Fruit fly (Drosophila melanogaster) whole organism, embryonic: ENCODE data around the gene crc.

Source experiments
- Bteb2 ChIP-seq: fragments of 200-800 bp; sonication (Bioruptor generic); optimal IDR thresholded peaks from 2 replicates; lab custom pipeline; 2016; ENCODE audit warnings: missing biosample characterization, missing genetic modification characterization
- CG1024 ChIP-seq: fragments of 200-800 bp; sonication (Bioruptor generic); IDR thresholded peaks from 2 replicates; pipeline ENCODE4 v1.3.6; 2022; ENCODE audit warnings: missing biosample characterization, missing genetic modification characterization
- CG10321 ChIP-seq: fragments of 200-800 bp; sonication (Bioruptor generic); IDR thresholded peaks from 2 replicates; pipeline ENCODE4 v1.3.6; 2022; ENCODE audit warnings: missing biosample characterization, missing genetic modification characterization
- CG11504 ChIP-seq: fragments of 200-800 bp; sonication (Bioruptor generic); optimal IDR thresholded peaks from 3 replicates; lab custom pipeline; 2019; ENCODE audit warnings: missing biosample characterization, mild to moderate bottlenecking, missing genetic modification characterization, moderate library complexity
- CG12236 ChIP-seq: fragments of 200-800 bp; sonication (Bioruptor generic); optimal IDR thresholded peaks from 2 replicates; lab custom pipeline; 2016; ENCODE audit warnings: missing biosample characterization, missing genetic modification characterization
- CG12659 ChIP-seq: fragments of 200-800 bp; sonication (Bioruptor generic); optimal IDR thresholded peaks from 3 replicates; lab custom pipeline; 2017; ENCODE audit warnings: mild to moderate bottlenecking, missing biosample characterization, missing genetic modification reagents, missing genetic modification characterization
- CG12769 ChIP-seq: fragments of 200-800 bp; sonication (Bioruptor generic); optimal IDR thresholded peaks from 2 replicates; lab custom pipeline; 2019; ENCODE audit warnings: missing biosample characterization, mild to moderate bottlenecking, missing genetic modification characterization, moderate library complexity
- CG13424 ChIP-seq: fragments of 200-800 bp; sonication (Bioruptor generic); optimal IDR thresholded peaks from 2 replicates; lab custom pipeline; 2019; ENCODE audit warnings: missing biosample characterization, mild to moderate bottlenecking, missing genetic modification characterization, moderate library complexity
- CG14667 ChIP-seq: fragments of 200-800 bp; sonication (Bioruptor generic); IDR thresholded peaks from 2 replicates; pipeline ENCODE4 v1.3.6; 2022; ENCODE audit warnings: missing biosample characterization, missing genetic modification characterization
- CG1529 ChIP-seq: fragments of 200-800 bp; sonication (Bioruptor generic); optimal IDR thresholded peaks from 3 replicates; lab custom pipeline; 2018; ENCODE audit warnings: missing biosample characterization, missing genetic modification characterization
- CG16815 ChIP-seq: fragments of 200-800 bp; sonication (Bioruptor generic); optimal IDR thresholded peaks from 3 replicates; lab custom pipeline; 2017; ENCODE audit warnings: missing biosample characterization, mild to moderate bottlenecking, missing genetic modification characterization
- CG18262 ChIP-seq: fragments of 200-800 bp; optimal IDR thresholded peaks from 3 replicates; lab custom pipeline; 2019; ENCODE audit warnings: missing biosample characterization, mild to moderate bottlenecking, missing genetic modification characterization, moderate library complexity
- CG18599 ChIP-seq: fragments of 200-800 bp; sonication (Bioruptor generic); optimal IDR thresholded peaks from 3 replicates; lab custom pipeline; 2017; ENCODE audit warnings: missing biosample characterization, missing genetic modification characterization, mild to moderate bottlenecking, moderate library complexity, missing genetic modification reagents
- CG2875 ChIP-seq: fragments of 200-800 bp; sonication (Bioruptor generic); optimal IDR thresholded peaks from 2 replicates; lab custom pipeline; 2017; ENCODE audit warnings: missing biosample characterization, mild to moderate bottlenecking, missing genetic modification characterization, missing genetic modification reagents
- CG31441 ChIP-seq: fragments of 200-800 bp; sonication (Bioruptor generic); IDR thresholded peaks from 2 replicates; pipeline ENCODE4 v1.3.6; 2022; ENCODE audit warnings: missing biosample characterization, missing genetic modification characterization
- CG3847 ChIP-seq: fragments of 200-800 bp; sonication (Bioruptor generic); IDR thresholded peaks from 2 replicates; pipeline ENCODE4 v1.3.6; 2022; ENCODE audit warnings: missing biosample characterization, missing genetic modification characterization
- CG4328 ChIP-seq: fragments of 200-800 bp; sonication (Bioruptor generic); optimal IDR thresholded peaks from 3 replicates; lab custom pipeline; 2017; ENCODE audit warnings: missing biosample characterization, missing genetic modification reagents, missing genetic modification characterization
- CG4854 ChIP-seq: fragments of 200-800 bp; sonication (Bioruptor generic); optimal IDR thresholded peaks from 2 replicates; lab custom pipeline; 2016; ENCODE audit warnings: missing biosample characterization, missing genetic modification characterization, inconsistent platforms
- CG5245 ChIP-seq: fragments of 200-800 bp; sonication (Bioruptor generic); optimal IDR thresholded peaks from 3 replicates; lab custom pipeline; 2016; ENCODE audit warnings: missing biosample characterization, missing genetic modification characterization
- CG6654 ChIP-seq: fragments of 200-800 bp; sonication (Bioruptor generic); optimal IDR thresholded peaks from 2 replicates; lab custom pipeline; 2017; ENCODE audit warnings: missing biosample characterization, mild to moderate bottlenecking, missing genetic modification characterization
- CG6854 ChIP-seq: fragments of 200-800 bp; sonication (Bioruptor generic); optimal IDR thresholded peaks from 3 replicates; lab custom pipeline; 2017; ENCODE audit warnings: missing biosample characterization, mild to moderate bottlenecking, missing genetic modification characterization
- CG7357 ChIP-seq: fragments of 200-800 bp; sonication (Bioruptor generic); IDR thresholded peaks from 3 replicates; pipeline ENCODE4 v1.3.6; 2022; ENCODE audit warnings: missing biosample characterization, missing genetic modification characterization
- CG8290 ChIP-seq, 3 experiments: fragments of 200-800 bp; sonication (Bioruptor generic); optimal IDR thresholded peaks; 2 replicates each; lab custom pipeline; 2016 to 2019; ENCODE audit warnings: missing biosample characterization in 3 of 3, missing genetic modification characterization in 3 of 3, mild to moderate bottlenecking in 2 of 3, moderate library complexity in 1 of 3
- CG8478 ChIP-seq: fragments of >200 bp; optimal IDR thresholded peaks from 2 replicates; lab custom pipeline; 2018
- CG9797 ChIP-seq: fragments of 200-800 bp; sonication (Bioruptor generic); optimal IDR thresholded peaks from 3 replicates; lab custom pipeline; 2018; ENCODE audit warnings: missing biosample characterization, mild to moderate bottlenecking, missing genetic modification characterization
- CG9932 ChIP-seq: fragments of 200-800 bp; sonication (Bioruptor generic); IDR thresholded peaks from 2 replicates; pipeline ENCODE4 v1.3.6; 2022; ENCODE audit warnings: missing biosample characterization, missing genetic modification characterization
- CTCF ChIP-seq: fragments of 200-800 bp; sonication (Bioruptor generic); optimal IDR thresholded peaks from 2 replicates; lab custom pipeline; 2017; ENCODE audit warnings: missing biosample characterization, mild to moderate bottlenecking, missing genetic modification characterization, moderate library complexity
- Dbx ChIP-seq: fragments of 200-800 bp; sonication (Bioruptor generic); IDR thresholded peaks from 3 replicates; pipeline ENCODE4 v1.3.6; 2022; ENCODE audit warnings: missing biosample characterization, missing genetic modification characterization
- Fer1 ChIP-seq: fragments of 200-800 bp; sonication (Bioruptor generic); optimal IDR thresholded peaks from 2 replicates; lab custom pipeline; 2017; ENCODE audit warnings: missing biosample characterization, mild to moderate bottlenecking, missing genetic modification characterization
- HLH4C ChIP-seq: fragments of 200-800 bp; sonication (Bioruptor generic); IDR thresholded peaks from 3 replicates; pipeline ENCODE4 v1.3.6; 2022; ENCODE audit warnings: missing biosample characterization, missing genetic modification characterization; ENCODE audit not compliant: partially characterized antibody
- MESR4 ChIP-seq: fragments of 200-800 bp; sonication (Bioruptor generic); optimal IDR thresholded peaks from 2 replicates; lab custom pipeline; 2018; ENCODE audit warnings: missing biosample characterization, mild to moderate bottlenecking, missing genetic modification characterization, moderate library complexity
- Oli ChIP-seq: fragments of 200-800 bp; sonication (Bioruptor generic); optimal IDR thresholded peaks from 2 replicates; lab custom pipeline; 2018; ENCODE audit warnings: missing biosample characterization, mild to moderate bottlenecking, missing genetic modification characterization, moderate library complexity
- Sox102F ChIP-seq: fragments of 200-800 bp; sonication (Bioruptor generic); optimal IDR thresholded peaks from 2 replicates; lab custom pipeline; 2018; ENCODE audit warnings: missing biosample characterization, mild to moderate bottlenecking, missing genetic modification characterization, moderate library complexity
- Tbp ChIP-seq: fragments of >200 bp; optimal IDR thresholded peaks from 2 replicates; lab custom pipeline; 2018; ENCODE audit warnings: missing biosample characterization, missing genetic modification characterization
- Xbp1 ChIP-seq: fragments of 200-800 bp; sonication (Bioruptor generic); optimal IDR thresholded peaks from 3 replicates; lab custom pipeline; 2016; ENCODE audit warnings: missing biosample characterization, mild to moderate bottlenecking, missing genetic modification characterization
- bowl ChIP-seq: fragments of 200-800 bp; sonication (Bioruptor generic); IDR thresholded peaks from 2 replicates; pipeline ENCODE4 v1.3.6; 2022; ENCODE audit warnings: missing biosample characterization, missing genetic modification characterization
- cas ChIP-seq: fragments of 200-800 bp; sonication (Bioruptor generic); IDR thresholded peaks from 2 replicates; pipeline ENCODE4 v1.3.6; 2022; ENCODE audit warnings: missing biosample characterization, missing genetic modification characterization
- chn ChIP-seq: fragments of 200-800 bp; sonication (Bioruptor generic); optimal IDR thresholded peaks from 2 replicates; lab custom pipeline; 2016; ENCODE audit warnings: missing biosample characterization, missing genetic modification characterization
- dmrt11E ChIP-seq: fragments of 200-800 bp; sonication (Bioruptor generic); optimal IDR thresholded peaks from 3 replicates; lab custom pipeline; 2018; ENCODE audit warnings: missing biosample characterization, mild to moderate bottlenecking, missing genetic modification characterization, moderate library complexity
- fd3F ChIP-seq: fragments of 200-800 bp; sonication (Bioruptor generic); optimal IDR thresholded peaks from 2 replicates; lab custom pipeline; 2018; ENCODE audit warnings: missing biosample characterization, mild to moderate bottlenecking, missing genetic modification characterization, moderate library complexity
- fd96Cb ChIP-seq: fragments of 200-800 bp; sonication (Bioruptor generic); optimal IDR thresholded peaks from 2 replicates; lab custom pipeline; 2018; ENCODE audit warnings: missing biosample characterization, mild to moderate bottlenecking, missing genetic modification characterization, moderate library complexity
- gcm ChIP-seq: fragments of 200-800 bp; sonication (Bioruptor generic); optimal IDR thresholded peaks from 2 replicates; lab custom pipeline; 2019; ENCODE audit warnings: missing biosample characterization, mild to moderate bottlenecking, missing genetic modification characterization, moderate library complexity
- h ChIP-seq: fragments of >200 bp; optimal IDR thresholded peaks from 2 replicates; lab custom pipeline; 2017
- klu ChIP-seq: fragments of 200-800 bp; sonication (Bioruptor generic); IDR thresholded peaks from 2 replicates; pipeline ENCODE4 v1.3.6; 2022; ENCODE audit warnings: missing biosample characterization, missing genetic modification characterization
- mam ChIP-seq: fragments of 200-800 bp; sonication (Bioruptor generic); optimal IDR thresholded peaks from 3 replicates; lab custom pipeline; 2016; ENCODE audit warnings: missing biosample characterization, missing genetic modification characterization
- mirr ChIP-seq: fragments of 200-800 bp; sonication (Bioruptor generic); optimal IDR thresholded peaks from 3 replicates; lab custom pipeline; 2018; ENCODE audit warnings: missing biosample characterization, mild to moderate bottlenecking, missing genetic modification characterization
- otp ChIP-seq: fragments of 200-800 bp; sonication (Bioruptor generic); IDR thresholded peaks from 3 replicates; pipeline ENCODE4, ENCODE4 v1.3.6; 2022; ENCODE audit warnings: missing biosample characterization, missing genetic modification characterization
- run ChIP-seq: fragments of 200-800 bp; sonication (Bioruptor generic); optimal IDR thresholded peaks from 3 replicates; lab custom pipeline; 2018; ENCODE audit warnings: missing biosample characterization, mild to moderate bottlenecking, missing genetic modification characterization
- sr ChIP-seq: fragments of 200-800 bp; sonication (Bioruptor generic); IDR thresholded peaks from 3 replicates; pipeline ENCODE4 v1.3.6; 2022; ENCODE audit warnings: missing biosample characterization, missing genetic modification characterization
- sug ChIP-seq: fragments of 200-800 bp; optimal IDR thresholded peaks from 2 replicates; lab custom pipeline; 2019; ENCODE audit warnings: missing biosample characterization, mild to moderate bottlenecking, missing genetic modification characterization, moderate library complexity
- tgo ChIP-seq: fragments of 200-800 bp; sonication (Bioruptor generic); IDR thresholded peaks from 3 replicates; pipeline ENCODE4 v1.3.6; 2022; ENCODE audit warnings: missing biosample characterization, missing genetic modification characterization
- ttk ChIP-seq: fragments of 200-800 bp; sonication (Bioruptor generic); IDR thresholded peaks from 2 replicates; pipeline ENCODE4 v2.1.2; 2022; ENCODE audit warnings: missing biosample characterization, missing genetic modification characterization
- zen ChIP-seq: fragments of 200-800 bp; sonication (Bioruptor generic); optimal IDR thresholded peaks from 3 replicates; lab custom pipeline; 2018; ENCODE audit warnings: missing biosample characterization, mild to moderate bottlenecking, missing genetic modification characterization, moderate library complexity

crc gene

DNA sequence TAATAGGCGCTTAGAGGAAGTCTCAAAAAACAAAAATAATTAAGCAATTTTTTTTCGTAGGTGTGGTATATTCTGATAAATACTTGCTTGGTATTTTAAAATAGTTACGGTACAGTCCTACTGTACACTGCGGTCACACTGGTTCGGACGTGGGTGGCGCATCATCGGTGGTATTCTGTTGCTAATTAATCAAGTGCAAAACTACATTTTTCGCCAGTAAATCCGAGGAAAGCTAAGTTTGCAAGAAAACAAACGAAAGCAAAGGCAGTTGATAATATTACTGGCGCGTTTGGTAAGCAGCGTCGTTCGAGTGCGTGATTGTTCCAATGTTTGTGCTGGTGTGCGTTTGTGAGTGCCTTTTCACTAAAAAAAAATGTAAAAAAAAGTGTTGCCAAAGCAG, 47.8 kb upstream of the crc start, which contains the start of gene CG8671 (continued):
- no peak for TF ChIP-seq CG5245 (GFP tag; lab: Kevin White, UChicago)
- TF ChIP-seq CG18599 (GFP tag; lab: Kevin White, UChicago): no peak
- no peak for TF ChIP-seq fd96Cb (tag; lab: Kevin White, UChicago)
- no peak for TF ChIP-seq CG11504 (tag; lab: Kevin White, UChicago)
- TF ChIP-seq CG12769 (tag; lab: Kevin White, UChicago): no peak
- no peak for TF ChIP-seq CG10321 (GFP tag; lab: Robert Waterston, UW)
- peak; percentile 85 for TF ChIP-seq MESR4
- no peak for TF ChIP-seq CG12236 (GFP tag; lab: Kevin White, UChicago)
- no peak for TF ChIP-seq dmrt11E (tag; lab: Kevin White, UChicago)
- no peak for TF ChIP-seq mirr
- TF ChIP-seq klu: peak; percentile 69; the same call in 1 of the 2 replicates
- no peak for TF ChIP-seq CG14667 (GFP tag; lab: Robert Waterston, UW)
- TF ChIP-seq CG31441: no peak
- no peak for TF ChIP-seq chn
- no peak for TF ChIP-seq tgo
- TF ChIP-seq gcm (GFP tag; lab: Kevin White, UChicago): peak; percentile 19
- TF ChIP-seq bowl (GFP tag; lab: Robert Waterston, UW): no peak
- TF ChIP-seq cas (GFP tag; lab: Robert Waterston, UW): no peak
- no peak for TF ChIP-seq Sox102F (GFP tag; lab: Kevin White, UChicago)
- TF ChIP-seq CG18262 (tag; lab: Kevin White, UChicago): no peak
- TF ChIP-seq Xbp1 (GFP tag; lab: Kevin White, UChicago): no peak
- TF ChIP-seq CG3847 (GFP tag; lab: Robert Waterston, UW): no peak; the same call in 1 of the 2 replicates
- TF ChIP-seq Oli (tag; lab: Kevin White, UChicago): no peak
- peak; percentile 1 for TF ChIP-seq Fer1 (GFP tag; lab: Kevin White, UChicago)
- no peak for TF ChIP-seq HLH4C (GFP tag; lab: Robert Waterston, UW)
- no peak for TF ChIP-seq run (tag; lab: Kevin White, UChicago)
- peak; percentile 29 for TF ChIP-seq sug (tag; lab: Kevin White, UChicago)
- no peak for TF ChIP-seq CG8478 (lab: Kevin White, UChicago)
- TF ChIP-seq ttk (GFP tag; lab: Robert Waterston, UW): no peak
- no peak for TF ChIP-seq CG9932 (GFP tag; lab: Robert Waterston, UW)
- TF ChIP-seq CG9797: peak; percentile 82
- TF ChIP-seq sr: no peak
- peak; percentile 36 for TF ChIP-seq CG8290 (GFP tag; optimal IDR thresholded peaks at IDR 0.05; lab: Kevin White, UChicago)
- no peak for TF ChIP-seq CG8290 (tag; optimal IDR thresholded peaks at IDR 0.05; lab: Kevin White, UChicago)
- TF ChIP-seq CG1529 (GFP tag; lab: Kevin White, UChicago): no peak
- no peak for TF ChIP-seq CG16815 (GFP tag; lab: Kevin White, UChicago)
- peak; percentile 66 for TF ChIP-seq CG12659 (GFP tag; lab: Kevin White, UChicago)
- no peak for TF ChIP-seq fd3F (GFP tag; lab: Kevin White, UChicago)
- TF ChIP-seq CTCF (GFP tag; lab: Kevin White, UChicago): peak; percentile 0
- TF ChIP-seq CG4328: no peak
- no peak for TF ChIP-seq Bteb2 (GFP tag; lab: Kevin White, UChicago)
- no peak for TF ChIP-seq CG4854
- no peak for TF ChIP-seq CG13424 (tag; lab: Kevin White, UChicago)
- no peak for TF ChIP-seq h (lab: Kevin White, UChicago)
- no peak for TF ChIP-seq CG7357 (GFP tag; lab: Robert Waterston, UW)
- TF ChIP-seq CG6654 (GFP tag; lab: Kevin White, UChicago): no peak
- no peak for TF ChIP-seq CG6854
- TF ChIP-seq Tbp (GFP tag; lab: Kevin White, UChicago): no peak
- no peak for TF ChIP-seq CG2875 (GFP tag; lab: Kevin White, UChicago)
- no peak for TF ChIP-seq otp
- TF ChIP-seq Dbx (GFP tag; lab: Robert Waterston, UW): no peak
- TF ChIP-seq CG1024: 0 out of 2 replicates have a peak, but pooled peaks have one; percentile 5
- TF ChIP-seq zen: peak; percentile 44
- TF ChIP-seq mam (GFP tag; lab: Kevin White, UChicago): no peak
